Fruit fly (Drosophila melanogaster) whole organism, embryonic: ENCODE measurements around the gene CG5043.
A peak's percentile ranks its signal among the peaks of the same experiment; 100 is the strongest.

Source experiments
- B-H2 ChIP-seq: fragments of 200-800 bp; sonication (Bioruptor generic); optimal IDR thresholded peaks from 2 replicates; lab custom pipeline; 2018; ENCODE audit warnings: missing biosample characterization, mild to moderate bottlenecking, missing genetic modification characterization
- CG10209 ChIP-seq: fragments of 200-800 bp; sonication (Bioruptor generic); optimal IDR thresholded peaks from 3 replicates; lab custom pipeline; 2017; ENCODE audit warnings: missing biosample characterization, mild to moderate bottlenecking, missing genetic modification characterization, missing genetic modification reagents
- CG10979 ChIP-seq: fragments of 200-800 bp; sonication (Bioruptor generic); optimal IDR thresholded peaks from 2 replicates; lab custom pipeline; 2018; ENCODE audit warnings: missing biosample characterization, mild to moderate bottlenecking, missing genetic modification characterization, moderate library complexity
- CG13894 ChIP-seq: fragments of 200-800 bp; sonication (Bioruptor generic); optimal IDR thresholded peaks from 3 replicates; lab custom pipeline; 2018; ENCODE audit warnings: missing biosample characterization, mild to moderate bottlenecking, missing genetic modification characterization, moderate library complexity
- CG15011 ChIP-seq: fragments of 200-800 bp; sonication (Bioruptor generic); optimal IDR thresholded peaks from 3 replicates; lab custom pipeline; 2018; ENCODE audit warnings: missing biosample characterization, mild to moderate bottlenecking, missing genetic modification characterization
- CG16813 ChIP-seq: fragments of 200-800 bp; sonication (Bioruptor generic); IDR thresholded peaks from 3 replicates; pipeline ENCODE4 v1.3.6; 2022; ENCODE audit warnings: missing biosample characterization, missing genetic modification characterization; ENCODE audit not compliant: partially characterized antibody
- CG17361 ChIP-seq: fragments of 200-800 bp; sonication (Bioruptor generic); IDR thresholded peaks from 3 replicates; pipeline ENCODE4 v1.3.6; 2022; ENCODE audit warnings: missing biosample characterization, missing genetic modification characterization
- CG2199 ChIP-seq: fragments of 200-800 bp; sonication (Bioruptor generic); IDR thresholded peaks from 3 replicates; pipeline ENCODE4 v1.3.6; 2022; ENCODE audit warnings: missing biosample characterization, missing genetic modification characterization
- CG2875 ChIP-seq: fragments of 200-800 bp; sonication (Bioruptor generic); optimal IDR thresholded peaks from 2 replicates; lab custom pipeline; 2017; ENCODE audit warnings: missing biosample characterization, mild to moderate bottlenecking, missing genetic modification characterization, missing genetic modification reagents
- CG2889 ChIP-seq: fragments of 200-800 bp; sonication (Bioruptor generic); IDR thresholded peaks from 3 replicates; pipeline ENCODE4 v1.3.6; 2022; ENCODE audit warnings: missing biosample characterization, missing genetic modification characterization
- CG31441 ChIP-seq: fragments of 200-800 bp; sonication (Bioruptor generic); IDR thresholded peaks from 2 replicates; pipeline ENCODE4 v1.3.6; 2022; ENCODE audit warnings: missing biosample characterization, missing genetic modification characterization
- CG5180 ChIP-seq: fragments of 200-800 bp; sonication (Bioruptor generic); optimal IDR thresholded peaks from 3 replicates; lab custom pipeline; 2017; ENCODE audit warnings: missing biosample characterization, missing genetic modification characterization, mild to moderate bottlenecking, moderate library complexity, missing genetic modification reagents
- CG5953 ChIP-seq: fragments of 200-800 bp; sonication (Bioruptor generic); IDR thresholded peaks from 2 replicates; pipeline ENCODE4 v1.3.6; 2022; ENCODE audit warnings: missing biosample characterization, missing genetic modification characterization
- CG6175 ChIP-seq: fragments of 200-800 bp; sonication (Bioruptor generic); IDR thresholded peaks from 3 replicates; pipeline ENCODE4 v1.3.6; 2022; ENCODE audit warnings: missing biosample characterization, missing genetic modification characterization
- CG7556 ChIP-seq: fragments of 200-800 bp; sonication (Bioruptor generic); optimal IDR thresholded peaks from 2 replicates; lab custom pipeline; 2017; ENCODE audit warnings: missing biosample characterization, mild to moderate bottlenecking, missing genetic modification characterization
- CG7987 ChIP-seq: fragments of 200-800 bp; sonication (Bioruptor generic); optimal IDR thresholded peaks from 2 replicates; lab custom pipeline; 2018; ENCODE audit warnings: missing biosample characterization, mild to moderate bottlenecking, missing genetic modification characterization, moderate library complexity
- CG8089 ChIP-seq: fragments of 200-800 bp; sonication (Bioruptor generic); optimal IDR thresholded peaks from 3 replicates; lab custom pipeline; 2016; ENCODE audit warnings: missing biosample characterization, missing genetic modification characterization
- CG8281 ChIP-seq: fragments of 200-800 bp; sonication (Bioruptor generic); optimal IDR thresholded peaks from 2 replicates; lab custom pipeline; 2018; ENCODE audit warnings: missing biosample characterization, mild to moderate bottlenecking, missing genetic modification characterization, moderate library complexity
- CG8388 ChIP-seq: fragments of 200-800 bp; sonication (Bioruptor generic); optimal IDR thresholded peaks from 2 replicates; lab custom pipeline; 2019; ENCODE audit warnings: missing biosample characterization, mild to moderate bottlenecking, missing genetic modification characterization, moderate library complexity
- CG8924 ChIP-seq: fragments of 200-800 bp; optimal IDR thresholded peaks from 3 replicates; lab custom pipeline; 2019; ENCODE audit warnings: missing biosample characterization, mild to moderate bottlenecking, missing genetic modification characterization, moderate library complexity
- CG9727 ChIP-seq: fragments of 200-800 bp; sonication (Bioruptor generic); optimal IDR thresholded peaks from 3 replicates; lab custom pipeline; 2017; ENCODE audit warnings: missing biosample characterization, mild to moderate bottlenecking, missing genetic modification characterization
- CG9797 ChIP-seq: fragments of 200-800 bp; sonication (Bioruptor generic); optimal IDR thresholded peaks from 3 replicates; lab custom pipeline; 2018; ENCODE audit warnings: missing biosample characterization, mild to moderate bottlenecking, missing genetic modification characterization
- Chrac-16 ChIP-seq: fragments of 200-800 bp; sonication (Bioruptor generic); optimal IDR thresholded peaks from 3 replicates; lab custom pipeline; 2016; ENCODE audit warnings: missing biosample characterization, missing genetic modification characterization
- Dek ChIP-seq: fragments of 200-800 bp; sonication (Bioruptor generic); optimal IDR thresholded peaks from 3 replicates; lab custom pipeline; 2019; ENCODE audit warnings: missing biosample characterization, mild to moderate bottlenecking, missing genetic modification characterization, moderate library complexity
- Doc2 ChIP-seq: fragments of 200-800 bp; sonication (Bioruptor generic); IDR thresholded peaks from 2 replicates; pipeline ENCODE4 v1.3.6; 2022; ENCODE audit warnings: missing biosample characterization, missing genetic modification characterization
- Elba2 ChIP-seq: fragments of 200-800 bp; sonication (Bioruptor generic); optimal IDR thresholded peaks from 3 replicates; lab custom pipeline; 2016; ENCODE audit warnings: missing biosample characterization, missing genetic modification characterization
- GATAe ChIP-seq: fragments of 200-800 bp; sonication (Bioruptor generic); conservative IDR thresholded peaks from 2 replicates; pipeline ENCODE4 v1.3.6; 2022; ENCODE audit warnings: missing biosample characterization, missing genetic modification characterization
- Hey ChIP-seq: fragments of 200-800 bp; sonication (Bioruptor generic); optimal IDR thresholded peaks from 3 replicates; lab custom pipeline; 2018; ENCODE audit warnings: missing biosample characterization, mild to moderate bottlenecking, missing genetic modification characterization
- Lhr ChIP-seq: fragments of 200-800 bp; sonication (Bioruptor generic); optimal IDR thresholded peaks from 3 replicates; lab custom pipeline; 2017; ENCODE audit warnings: mild to moderate bottlenecking, missing biosample characterization, missing genetic modification reagents, missing genetic modification characterization
- Lpt ChIP-seq: fragments of >200 bp; optimal IDR thresholded peaks from 2 replicates; lab custom pipeline; 2018; ENCODE audit warnings: missing biosample characterization, missing genetic modification characterization
- Neu2 ChIP-seq: fragments of 200-800 bp; sonication (Bioruptor generic); optimal IDR thresholded peaks from 3 replicates; lab custom pipeline; 2016; ENCODE audit warnings: missing biosample characterization, missing genetic modification characterization, borderline replicate concordance
- Nf-YA ChIP-seq: fragments of 200-800 bp; sonication (Bioruptor generic); IDR thresholded peaks from 2 replicates; pipeline ENCODE4 v1.3.6; 2022; ENCODE audit warnings: missing biosample characterization, missing genetic modification characterization
- Oaz ChIP-seq: fragments of 200-800 bp; sonication (Bioruptor generic); IDR thresholded peaks from 2 replicates; pipeline ENCODE4 v1.3.6; 2022; ENCODE audit warnings: missing biosample characterization, missing genetic modification characterization
- Pdp1 ChIP-seq, 2 experiments: fragments of 200-800 bp; sonication (Bioruptor generic); optimal IDR thresholded peaks; 3 replicates each; lab custom pipeline; 2016; ENCODE audit warnings: missing biosample characterization in 2 of 2, missing genetic modification characterization in 2 of 2, mild to moderate bottlenecking in 1 of 2, moderate library complexity in 1 of 2
- Xbp1 ChIP-seq: fragments of 200-800 bp; sonication (Bioruptor generic); optimal IDR thresholded peaks from 3 replicates; lab custom pipeline; 2016; ENCODE audit warnings: missing biosample characterization, mild to moderate bottlenecking, missing genetic modification characterization
- cas ChIP-seq: fragments of 200-800 bp; sonication (Bioruptor generic); IDR thresholded peaks from 2 replicates; pipeline ENCODE4 v1.3.6; 2022; ENCODE audit warnings: missing biosample characterization, missing genetic modification characterization
- dimm ChIP-seq: fragments of 200-800 bp; sonication (Bioruptor generic); IDR thresholded peaks from 2 replicates; pipeline ENCODE4 v1.3.6; 2022; ENCODE audit warnings: missing biosample characterization, missing genetic modification characterization
- dmrt11E ChIP-seq: fragments of 200-800 bp; sonication (Bioruptor generic); optimal IDR thresholded peaks from 3 replicates; lab custom pipeline; 2018; ENCODE audit warnings: missing biosample characterization, mild to moderate bottlenecking, missing genetic modification characterization, moderate library complexity
- dmrt99B ChIP-seq: fragments of 200-800 bp; sonication (Bioruptor generic); optimal IDR thresholded peaks from 2 replicates; lab custom pipeline; 2018; ENCODE audit warnings: missing biosample characterization, mild to moderate bottlenecking, missing genetic modification characterization, moderate library complexity
- dysf ChIP-seq: fragments of 200-800 bp; sonication (Bioruptor generic); IDR thresholded peaks from 3 replicates; pipeline ENCODE4 v1.3.6; 2022; ENCODE audit warnings: missing biosample characterization, missing genetic modification characterization
- ems ChIP-seq: fragments of 200-800 bp; sonication (Bioruptor generic); optimal IDR thresholded peaks from 3 replicates; lab custom pipeline; 2016; ENCODE audit warnings: missing biosample characterization, missing genetic modification characterization
- gcm ChIP-seq: fragments of 200-800 bp; sonication (Bioruptor generic); optimal IDR thresholded peaks from 2 replicates; lab custom pipeline; 2019; ENCODE audit warnings: missing biosample characterization, mild to moderate bottlenecking, missing genetic modification characterization, moderate library complexity
- gfzf ChIP-seq: fragments of 200-800 bp; sonication (Bioruptor generic); optimal IDR thresholded peaks from 2 replicates; lab custom pipeline; 2016; ENCODE audit warnings: missing biosample characterization, mild to moderate bottlenecking, missing genetic modification characterization, moderate library complexity
- lilli ChIP-seq: fragments of 200-800 bp; sonication (Bioruptor generic); optimal IDR thresholded peaks from 3 replicates; lab custom pipeline; 2016; ENCODE audit warnings: missing biosample characterization, missing genetic modification characterization
- org-1 ChIP-seq: fragments of 200-800 bp; sonication (Bioruptor generic); optimal IDR thresholded peaks from 2 replicates; lab custom pipeline; 2017; ENCODE audit warnings: missing biosample characterization, missing genetic modification characterization
- otp ChIP-seq: fragments of 200-800 bp; sonication (Bioruptor generic); IDR thresholded peaks from 3 replicates; pipeline ENCODE4, ENCODE4 v1.3.6; 2022; ENCODE audit warnings: missing biosample characterization, missing genetic modification characterization
- tap ChIP-seq: fragments of 200-800 bp; optimal IDR thresholded peaks from 3 replicates; lab custom pipeline; 2019; ENCODE audit warnings: missing biosample characterization, mild to moderate bottlenecking, missing genetic modification characterization, moderate library complexity
- tll ChIP-seq, 2 experiments: fragments of 200-800 bp in 1 of 2; fragments of >200 bp in 1 of 2; sonication (Bioruptor generic) in 1 of 2; optimal IDR thresholded peaks; 2 replicates each; lab custom pipeline; 2017 to 2019; ENCODE audit warnings: missing biosample characterization in 2 of 2, missing genetic modification characterization in 2 of 2, mild to moderate bottlenecking in 1 of 2, moderate library complexity in 1 of 2
- tx ChIP-seq: fragments of 200-800 bp; sonication (Bioruptor generic); optimal IDR thresholded peaks from 2 replicates; lab custom pipeline; 2016; ENCODE audit warnings: missing biosample characterization, missing genetic modification characterization
- unpg ChIP-seq: fragments of 200-800 bp; sonication (Bioruptor generic); optimal IDR thresholded peaks from 3 replicates; lab custom pipeline; 2018; ENCODE audit warnings: missing biosample characterization, mild to moderate bottlenecking, missing genetic modification characterization, moderate library complexity

The CG5043 gene

DNA sequence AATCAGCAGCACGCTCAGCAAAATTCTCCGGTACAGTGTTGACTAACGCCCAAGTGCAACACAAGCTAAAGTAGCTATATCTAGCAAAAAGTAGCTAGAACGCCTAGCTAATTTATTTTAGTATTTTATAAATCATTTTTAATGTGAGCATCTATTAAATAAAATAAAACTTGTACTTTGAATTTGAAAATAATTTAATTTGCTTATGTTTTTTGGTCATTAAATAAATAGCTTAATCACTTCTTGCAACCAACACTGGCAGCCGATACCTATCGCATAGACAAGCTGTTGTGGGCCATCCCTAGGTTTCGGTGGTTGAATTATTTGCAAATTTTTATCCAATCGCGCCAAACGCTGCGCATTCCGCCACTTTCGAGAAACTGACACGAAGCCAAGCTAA is 23.3 kb upstream of the CG5043 start, which contains the start of the genes Polr2J and CG15141 (continued):
- TF ChIP-seq CG10979 (tag; lab: Kevin White, UChicago) (peak; percentile 83), Lhr (peak; percentile 68), lilli (GFP tag; lab: Kevin White, UChicago) (peak; percentile 93), CG5953 (GFP tag; lab: Robert Waterston, UW) (no peak), Oaz (GFP tag; lab: Robert Waterston, UW) (peak; percentile 56; the same call in 1 of the 2 replicates), CG7987 (peak; percentile 41), Neu2 (GFP tag; lab: Kevin White, UChicago) (no peak), Pdp1 (GFP tag; optimal IDR thresholded peaks at IDR 0.05; lab: Kevin White, UChicago) (peak in 1 of 2 experiments; percentile 75), tx (GFP tag; lab: Kevin White, UChicago) (peak; percentile 50), unpg (GFP tag; lab: Kevin White, UChicago) (peak; percentile 88), CG8281 (peak; percentile 48), Dek (tag; lab: Kevin White, UChicago) (no peak), GATAe (no peak; the same call in 1 of the 2 replicates), CG7556 (no peak), gcm (GFP tag; lab: Kevin White, UChicago) (no peak), CG2875 (GFP tag; lab: Kevin White, UChicago) (peak; percentile 44), CG13894 (no peak), org-1 (GFP tag; lab: Kevin White, UChicago) (peak; percentile 19), gfzf (no peak), tll (GFP tag; optimal IDR thresholded peaks at IDR 0.05; lab: Kevin White, UChicago) (peak in 1 of 2 experiments; percentile 44), B-H2 (GFP tag; lab: Kevin White, UChicago) (peak; percentile 79), CG6175 (peak; percentile 71; the same call in 2 of the 3 replicates), CG10209 (GFP tag; lab: Kevin White, UChicago) (peak; percentile 87), dmrt99B (tag; lab: Kevin White, UChicago) (no peak), CG8924 (tag; lab: Kevin White, UChicago) (peak; percentile 90), ems (GFP tag; lab: Kevin White, UChicago) (peak; percentile 79), CG2889 (GFP tag; lab: Robert Waterston, UW) (peak; percentile 63; the same call in 2 of the 3 replicates), CG8388 (GFP tag; lab: Kevin White, UChicago) (peak; percentile 77), CG9727 (peak; percentile 90), CG5180 (no peak), Lpt (GFP tag; lab: Kevin White, UChicago) (no peak), otp (GFP tag; lab: Robert Waterston, UW) (peak; percentile 75; the same call in 2 of the 3 replicates), cas (GFP tag; lab: Robert Waterston, UW) (peak; percentile 67), CG9797 (peak; percentile 60), dmrt11E (tag; lab: Kevin White, UChicago) (peak; percentile 86), CG15011 (GFP tag; lab: Kevin White, UChicago) (peak; percentile 55), CG2199 (GFP tag; lab: Robert Waterston, UW) (peak; percentile 65; the same call in 1 of the 3 replicates), Elba2 (GFP tag; lab: Kevin White, UChicago) (peak; percentile 66), tap (tag; lab: Kevin White, UChicago) (no peak), Chrac-16 (GFP tag; lab: Kevin White, UChicago) (peak; percentile 90), Doc2 (peak; percentile 81), CG8089 (GFP tag; lab: Kevin White, UChicago) (peak; percentile 56), CG31441 (GFP tag; lab: Robert Waterston, UW) (no peak), Xbp1 (GFP tag; lab: Kevin White, UChicago) (peak; percentile 92), Nf-YA (GFP tag; lab: Robert Waterston, UW) (no peak; the same call in 1 of the 2 replicates), CG17361 (GFP tag; lab: Robert Waterston, UW) (no peak; the same call in 1 of the 3 replicates), Hey (tag; lab: Kevin White, UChicago) (no peak), dimm (no peak), CG16813 (GFP tag; lab: Robert Waterston, UW) (peak; percentile 95), dysf (GFP tag; lab: Robert Waterston, UW) (peak; percentile 90)
